Worm (Caenorhabditis elegans): ENCODE results near the gene enu-3.6.

ce11 chrIII:10719057-10719456, 31.2 kb upstream of the enu-3.6 start:
- TF ChIP-seq ztf-4 (tag; optimal IDR thresholded peaks at IDR 0.05) (no peak), zag-1 (tag; optimal IDR thresholded peaks at IDR 0.05) (no peak)
